Worm (Caenorhabditis elegans) whole organism, L1 larva: ENCODE data around the gene F54D5.4.

Source experiments
- C04F5.9 ChIP-seq: sonication (generic microtip); optimal IDR thresholded peaks from 2 replicates; lab custom pipeline; 2016; ENCODE audit warnings: missing genetic modification characterization, missing compliant biosample characterization
- F16B12.6 ChIP-seq: fragments of 150-350 bp; optimal IDR thresholded peaks from 2 replicates; lab custom pipeline; 2014; ENCODE audit warnings: missing biosample characterization, missing genetic modification characterization
- Y116A8C.19 ChIP-seq: sonication (generic microtip); optimal IDR thresholded peaks from 2 replicates; lab custom pipeline; 2016; ENCODE audit warnings: missing compliant biosample characterization, missing genetic modification characterization, borderline replicate concordance
- aha-1 ChIP-seq: fragments of 150-350 bp; optimal IDR thresholded peaks from 2 replicates; lab custom pipeline; 2014; ENCODE audit warnings: missing biosample characterization, missing genetic modification characterization
- aly-2 ChIP-seq: fragments of 150-350 bp; optimal IDR thresholded peaks from 2 replicates; lab custom pipeline; 2014; ENCODE audit warnings: missing biosample characterization, missing genetic modification characterization
- blmp-1 ChIP-seq: fragments of 150-350 bp; optimal IDR thresholded peaks from 2 replicates; lab custom pipeline; 2014; ENCODE audit warnings: missing biosample characterization, missing genetic modification characterization
- ceh-82 ChIP-seq, 3 experiments: fragments of 150-350 bp in 1 of 3; sonication (generic microtip) in 2 of 3; optimal IDR thresholded peaks; 2 replicates each; lab custom pipeline; 2014 to 2017; ENCODE audit warnings: missing biosample characterization in 3 of 3, missing genetic modification characterization in 3 of 3
- ceh-88 ChIP-seq: fragments of 200-800 bp; sonication (Bioruptor generic); IDR thresholded peaks from 2 replicates; pipeline ENCODE4 v1.3.6; 2022; ENCODE audit warnings: missing genetic modification characterization, missing compliant biosample characterization
- ceh-90 ChIP-seq: sonication (generic microtip); optimal IDR thresholded peaks from 2 replicates; lab custom pipeline; 2016; ENCODE audit warnings: missing genetic modification characterization, missing compliant biosample characterization
- ces-1 ChIP-seq: fragments of 150-350 bp; optimal IDR thresholded peaks from 2 replicates; lab custom pipeline; 2014; ENCODE audit warnings: missing biosample characterization, missing genetic modification reagents, missing genetic modification characterization
- dpl-1 ChIP-seq, 3 experiments: fragments of 150-350 bp in 2 of 3; sonication (generic microtip) in 1 of 3; optimal IDR thresholded peaks; 2 replicates each; lab custom pipeline; 2014 to 2017; ENCODE audit warnings: missing biosample characterization in 3 of 3, missing genetic modification characterization in 3 of 3, missing genetic modification reagents in 3 of 3
- dsc-1 ChIP-seq: sonication (generic microtip); optimal IDR thresholded peaks from 2 replicates; lab custom pipeline; 2016; ENCODE audit warnings: mild to moderate bottlenecking, missing genetic modification characterization, missing compliant biosample characterization
- efl-1 ChIP-seq, 4 experiments: fragments of 150-350 bp; optimal IDR thresholded peaks in 3 of 4; peaks in 1 of 4; 1 replicate in 1 of 4; 2 replicates in 3 of 4; lab custom pipeline; 2014; ENCODE audit warnings: missing biosample characterization in 2 of 4, missing genetic modification characterization in 2 of 4, missing genetic modification reagents in 2 of 4
- efl-3 ChIP-seq: fragments of 200-800 bp; sonication (Bioruptor generic); optimal IDR thresholded peaks from 2 replicates; lab custom pipeline; 2018; ENCODE audit warnings: mild to moderate bottlenecking, missing genetic modification characterization, missing compliant biosample characterization
- egl-13 ChIP-seq: sonication (generic microtip); optimal IDR thresholded peaks from 2 replicates; lab custom pipeline; 2016; ENCODE audit warnings: missing genotype, missing genetic modification reagents, missing genetic modification characterization, missing compliant biosample characterization
- elt-3 ChIP-seq, 6 experiments: fragments of 150-350 bp in 1 of 6; sonication (generic microtip); optimal IDR thresholded peaks; 2 replicates each; lab custom pipeline; 2017 to 2018; ENCODE audit warnings: missing biosample characterization in 6 of 6, missing genetic modification characterization in 6 of 6, inconsistent platforms in 1 of 6
- fkh-10 ChIP-seq: sonication (generic microtip); optimal IDR thresholded peaks from 2 replicates; lab custom pipeline; 2017; ENCODE audit warnings: missing biosample characterization, missing genetic modification reagents, missing genetic modification characterization
- fos-1 ChIP-seq: fragments of 150-350 bp; optimal IDR thresholded peaks from 2 replicates; lab custom pipeline; 2014; ENCODE audit warnings: missing biosample characterization, missing genetic modification characterization
- hlh-4 ChIP-seq: sonication (generic microtip); optimal IDR thresholded peaks from 2 replicates; lab custom pipeline; 2016; ENCODE audit warnings: mild to moderate bottlenecking, missing genetic modification characterization, missing compliant biosample characterization
- irx-1 ChIP-seq: sonication (generic microtip); optimal IDR thresholded peaks from 2 replicates; lab custom pipeline; 2016; ENCODE audit warnings: missing genetic modification characterization, missing compliant biosample characterization
- isw-1 ChIP-seq: fragments of 200-800 bp; sonication (Bioruptor generic); IDR thresholded peaks from 2 replicates; pipeline ENCODE4 v1.3.6; 2022; ENCODE audit warnings: missing genetic modification characterization, missing compliant biosample characterization
- jun-1 ChIP-seq: fragments of 150-350 bp; optimal IDR thresholded peaks from 2 replicates; lab custom pipeline; 2014; ENCODE audit warnings: missing biosample characterization, missing genetic modification reagents, missing genetic modification characterization
- lin-13 ChIP-seq: fragments of 150-350 bp; optimal IDR thresholded peaks from 2 replicates; lab custom pipeline; 2014; ENCODE audit warnings: missing biosample characterization, missing genetic modification reagents, missing genetic modification characterization
- lin-14 ChIP-seq: fragments of 200-800 bp; sonication (Bioruptor generic); optimal IDR thresholded peaks from 2 replicates; lab custom pipeline; 2018; ENCODE audit warnings: mild to moderate bottlenecking, missing genetic modification characterization, moderate library complexity, missing compliant biosample characterization
- lin-15B ChIP-seq: fragments of 150-350 bp; sonication (generic microtip); optimal IDR thresholded peaks from 3 replicates; lab custom pipeline; 2014; ENCODE audit warnings: missing biosample characterization, missing genetic modification characterization
- lsy-2 ChIP-seq, 2 experiments: fragments of 150-350 bp; optimal IDR thresholded peaks; 2 replicates each; lab custom pipeline; 2014; ENCODE audit warnings: missing biosample characterization in 2 of 2, missing genetic modification characterization in 2 of 2
- mab-9 ChIP-seq: fragments of 200-800 bp; sonication (Bioruptor generic); IDR thresholded peaks from 2 replicates; pipeline ENCODE4 v1.3.6; 2022; ENCODE audit warnings: missing genetic modification reagents, missing genetic modification characterization, missing compliant biosample characterization
- mef-2 ChIP-seq: fragments of 150-350 bp; optimal IDR thresholded peaks from 2 replicates; lab custom pipeline; 2014; ENCODE audit warnings: missing biosample characterization, missing genetic modification characterization
- nhr-11 ChIP-seq: fragments of 150-350 bp; optimal IDR thresholded peaks from 2 replicates; lab custom pipeline; 2014; ENCODE audit warnings: missing biosample characterization, missing genetic modification characterization
- nhr-12 ChIP-seq: sonication (generic microtip); optimal IDR thresholded peaks from 2 replicates; lab custom pipeline; 2017; ENCODE audit warnings: missing biosample characterization, missing genetic modification characterization
- nhr-20 ChIP-seq: sonication (generic microtip); optimal IDR thresholded peaks from 2 replicates; lab custom pipeline; 2016; ENCODE audit warnings: mild to moderate bottlenecking, missing genetic modification characterization, missing compliant biosample characterization
- nhr-76 ChIP-seq: sonication (generic microtip); optimal IDR thresholded peaks from 2 replicates; lab custom pipeline; 2017; ENCODE audit warnings: missing biosample characterization, missing genetic modification characterization
- nhr-77 ChIP-seq: fragments of 150-350 bp; optimal IDR thresholded peaks from 2 replicates; lab custom pipeline; 2014; ENCODE audit warnings: missing biosample characterization, missing genetic modification characterization
- nhr-84 ChIP-seq: sonication (generic microtip); optimal IDR thresholded peaks from 2 replicates; lab custom pipeline; 2017; ENCODE audit warnings: missing biosample characterization, missing genetic modification characterization
- nhr-90 ChIP-seq: sonication (generic microtip); optimal IDR thresholded peaks from 2 replicates; lab custom pipeline; 2016; ENCODE audit warnings: mild to moderate bottlenecking, missing genetic modification characterization, missing compliant biosample characterization; ENCODE audit not compliant: poor library complexity
- pqm-1 ChIP-seq: sonication (generic microtip); optimal IDR thresholded peaks from 3 replicates; lab custom pipeline; 2017; ENCODE audit warnings: missing biosample characterization, missing genetic modification characterization
- skn-1 ChIP-seq: fragments of 150-350 bp; optimal IDR thresholded peaks from 2 replicates; lab custom pipeline; 2014; ENCODE audit warnings: missing biosample characterization, missing genetic modification characterization
- snpc-4 ChIP-seq: fragments of 150-350 bp; optimal IDR thresholded peaks from 2 replicates; lab custom pipeline; 2014; ENCODE audit warnings: missing biosample characterization, missing genetic modification characterization
- snu-23 ChIP-seq: sonication (generic microtip); optimal IDR thresholded peaks from 2 replicates; lab custom pipeline; 2016; ENCODE audit warnings: missing genetic modification characterization, missing compliant biosample characterization
- sptf-1 ChIP-seq: fragments of 150-350 bp; optimal IDR thresholded peaks from 2 replicates; lab custom pipeline; 2014; ENCODE audit warnings: missing biosample characterization, missing genetic modification characterization
- swsn-7 ChIP-seq: sonication (generic microtip); optimal IDR thresholded peaks from 2 replicates; lab custom pipeline; 2016; ENCODE audit warnings: missing genetic modification characterization, missing compliant biosample characterization
- tbx-2 ChIP-seq: sonication (generic microtip); optimal IDR thresholded peaks from 2 replicates; lab custom pipeline; 2016; ENCODE audit warnings: missing genetic modification characterization, missing compliant biosample characterization
- unc-30 ChIP-seq: sonication (generic microtip); optimal IDR thresholded peaks from 2 replicates; lab custom pipeline; 2017; ENCODE audit warnings: missing biosample characterization, missing genetic modification characterization
- unc-98 ChIP-seq: fragments of 200-800 bp; sonication (Bioruptor generic); IDR thresholded peaks from 2 replicates; pipeline ENCODE4 v1.3.6; 2022; ENCODE audit warnings: missing genetic modification characterization, missing compliant biosample characterization
- zip-4 ChIP-seq: fragments of 200-800 bp; sonication (Bioruptor generic); optimal IDR thresholded peaks from 2 replicates; lab custom pipeline; 2018; ENCODE audit warnings: mild to moderate bottlenecking, missing genetic modification characterization, moderate library complexity, missing compliant biosample characterization
- ztf-4 ChIP-seq: fragments of 150-350 bp; optimal IDR thresholded peaks from 2 replicates; lab custom pipeline; 2014; ENCODE audit warnings: missing biosample characterization, missing genetic modification characterization

F54D5.4 gene

ce11 chrII:11537115-11537514 is 32.5 kb upstream of the F54D5.4 start:
- TF ChIP-seq blmp-1 (tag; lab: Kevin White, UChicago): peak; percentile 28
- TF ChIP-seq aly-2 (tag; lab: Kevin White, UChicago): no peak

ce11 chrII:11537606-11538016 is 32.0 kb upstream of the F54D5.4 start:
- no peak for TF ChIP-seq C04F5.9
- no peak for TF ChIP-seq mef-2 (tag; lab: Kevin White, UChicago)
- no peak for TF ChIP-seq lin-14
- no peak for TF ChIP-seq Y116A8C.19 (tag; lab: Kevin White, UChicago)
- no peak for TF ChIP-seq ceh-82 (tag; optimal IDR thresholded peaks at IDR 0.05; lab: Kevin White, UChicago)
- no peak for TF ChIP-seq efl-1 (optimal IDR thresholded peaks at IDR 0.05; lab: Kevin White, UChicago)
- TF ChIP-seq efl-1 (GFP tag; optimal IDR thresholded peaks at IDR 0.05 in 1 of 2; lab: Kevin White, UChicago): no peak
- TF ChIP-seq fos-1: no peak
- no peak for TF ChIP-seq nhr-76 (tag; lab: Kevin White, UChicago)
- no peak for TF ChIP-seq lin-15B (tag; lab: Kevin White, UChicago)
- no peak for TF ChIP-seq snpc-4
- no peak for TF ChIP-seq blmp-1 (tag; lab: Kevin White, UChicago)
- no peak for TF ChIP-seq lin-13 (GFP tag; lab: Kevin White, UChicago)
- no peak for TF ChIP-seq ceh-88
- TF ChIP-seq elt-3 (tag; optimal IDR thresholded peaks at IDR 0.05; lab: Kevin White, UChicago): no peak
- no peak for TF ChIP-seq hlh-4 (tag; lab: Kevin White, UChicago)
- TF ChIP-seq unc-30 (tag; lab: Kevin White, UChicago): no peak
- TF ChIP-seq aly-2 (tag; lab: Kevin White, UChicago): no peak
- no peak for TF ChIP-seq dsc-1

ce11 chrII:11538741-11539140 is 30.9 kb upstream of the F54D5.4 start, which contains the start of gene Y62F5A.9:
Y62F5A.9 (minus strand) TSS chrII:11538841.
- TF ChIP-seq F16B12.6 (tag; lab: Kevin White, UChicago) (no peak), fos-1 (no peak), tbx-2 (tag; lab: Kevin White, UChicago) (no peak), ztf-4 (no peak), irx-1 (tag; lab: Kevin White, UChicago) (no peak), snu-23 (GFP tag; lab: Kevin White, UChicago) (peak; percentile 9), nhr-11 (tag; lab: Kevin White, UChicago) (no peak), C04F5.9 (no peak), ces-1 (GFP tag; lab: Kevin White, UChicago) (no peak), blmp-1 (tag; lab: Kevin White, UChicago) (no peak), efl-1 (optimal IDR thresholded peaks at IDR 0.05; lab: Kevin White, UChicago) (no peak), efl-1 (GFP tag; optimal IDR thresholded peaks at IDR 0.05 in 1 of 2; lab: Kevin White, UChicago) (peak in 1 of 2 experiments; percentile 45)

ce11 chrII:11542385-11542784 is 27.2 kb upstream of the F54D5.4 start, which contains the start of gene gtf-2E2:
gtf-2E2 (minus strand) TSS chrII:11542495.
- no peak for TF ChIP-seq nhr-77 (tag; lab: Kevin White, UChicago)
- TF ChIP-seq egl-13: no peak
- TF ChIP-seq skn-1 (tag; lab: Kevin White, UChicago): peak; percentile 18
- TF ChIP-seq nhr-20 (tag; lab: Kevin White, UChicago): peak; percentile 9
- peak; percentile 40 for TF ChIP-seq snu-23 (GFP tag; lab: Kevin White, UChicago)
- no peak for TF ChIP-seq nhr-76 (tag; lab: Kevin White, UChicago)
- no peak for TF ChIP-seq lin-15B (tag; lab: Kevin White, UChicago)
- TF ChIP-seq nhr-12 (tag; lab: Kevin White, UChicago): no peak
- TF ChIP-seq efl-3: no peak
- TF ChIP-seq lin-14: peak; percentile 46
- no peak for TF ChIP-seq jun-1 (tag; lab: Kevin White, UChicago)
- TF ChIP-seq fkh-10: no peak
- TF ChIP-seq zip-4 (GFP tag; lab: Kevin White, UChicago): no peak
- TF ChIP-seq nhr-84 (tag; lab: Kevin White, UChicago): no peak
- TF ChIP-seq nhr-90 (tag; lab: Kevin White, UChicago): no peak
- TF ChIP-seq pqm-1 (tag; lab: Kevin White, UChicago): no peak
- TF ChIP-seq mab-9 (GFP tag; lab: Robert Waterston, UW): no peak
- TF ChIP-seq sptf-1 (tag; lab: Kevin White, UChicago): no peak
- no peak for TF ChIP-seq isw-1
- no peak for TF ChIP-seq snpc-4
- TF ChIP-seq ceh-90 (tag; lab: Kevin White, UChicago): peak; percentile 22
- no peak for TF ChIP-seq aha-1 (tag; lab: Kevin White, UChicago)
- TF ChIP-seq ceh-82 (tag; optimal IDR thresholded peaks at IDR 0.05; lab: Kevin White, UChicago): peak in 1 of 3 experiments; percentile 35
- peak in 1 of 3 experiments; percentile 24 for TF ChIP-seq dpl-1 (GFP tag; optimal IDR thresholded peaks at IDR 0.05; lab: Kevin White, UChicago)
- TF ChIP-seq lsy-2 (tag; optimal IDR thresholded peaks at IDR 0.05; lab: Kevin White, UChicago): peak in 1 of 2 experiments; percentile 46
- no peak for TF ChIP-seq mef-2 (tag; lab: Kevin White, UChicago)
- no peak for TF ChIP-seq unc-98 (GFP tag; lab: Robert Waterston, UW)
- TF ChIP-seq efl-1 (optimal IDR thresholded peaks at IDR 0.05; lab: Kevin White, UChicago): peak; percentile 15 to 36
- TF ChIP-seq efl-1 (GFP tag; optimal IDR thresholded peaks at IDR 0.05 in 1 of 2; lab: Kevin White, UChicago): peak in 1 of 2 experiments; percentile 29
- no peak for TF ChIP-seq nhr-11 (tag; lab: Kevin White, UChicago)
- TF ChIP-seq blmp-1 (tag; lab: Kevin White, UChicago): peak; percentile 91
- TF ChIP-seq swsn-7 (tag; lab: Kevin White, UChicago): peak; percentile 4
